Worm (Caenorhabditis elegans): ENCODE measurements around the gene tag-278.

The tag-278 gene

DNA sequence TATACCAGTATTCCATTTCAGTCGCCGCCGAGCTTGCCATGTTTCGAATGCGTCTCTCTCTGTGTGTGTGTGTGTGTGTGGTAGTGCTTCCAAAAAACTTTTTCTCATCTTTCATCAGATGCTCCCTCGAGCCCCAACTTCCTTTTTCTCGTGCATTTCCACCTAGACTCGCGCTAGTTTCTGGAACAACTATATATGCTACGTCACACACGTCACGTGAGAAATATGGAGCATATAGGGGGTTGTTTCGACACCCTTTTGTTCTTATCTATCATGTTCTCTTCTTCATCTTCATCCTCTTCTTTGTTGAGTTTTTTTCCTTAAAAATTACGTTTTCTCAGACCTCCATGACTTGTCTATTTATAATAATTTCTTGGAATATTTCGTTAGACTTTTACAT lies 16.3 kb upstream of the tag-278 start:
- TF ChIP-seq unc-62 (GFP tag; optimal IDR thresholded peaks at IDR 0.05 in 1 of 2) = peak in 1 of 2 experiments; percentile 94
- no peak for TF ChIP-seq unc-62 (tag; optimal IDR thresholded peaks at IDR 0.05)
- no peak for TF ChIP-seq hif-1 (tag; optimal IDR thresholded peaks at IDR 0.05)
- TF ChIP-seq hlh-30 (tag; optimal IDR thresholded peaks at IDR 0.05; ENCODE audit: insufficient read depth) = peak; percentile 68
- TF ChIP-seq lsy-2 (tag; optimal IDR thresholded peaks at IDR 0.05) = peak in 1 of 2 experiments; percentile 15
- 0 out of 2 replicates have a peak, but pooled peaks have one; percentile 20 for TF ChIP-seq ceh-20 (GFP tag; IDR thresholded peaks at IDR 0.05)
- no peak for TF ChIP-seq mdl-1 (tag; optimal IDR thresholded peaks at IDR 0.05)

DNA sequence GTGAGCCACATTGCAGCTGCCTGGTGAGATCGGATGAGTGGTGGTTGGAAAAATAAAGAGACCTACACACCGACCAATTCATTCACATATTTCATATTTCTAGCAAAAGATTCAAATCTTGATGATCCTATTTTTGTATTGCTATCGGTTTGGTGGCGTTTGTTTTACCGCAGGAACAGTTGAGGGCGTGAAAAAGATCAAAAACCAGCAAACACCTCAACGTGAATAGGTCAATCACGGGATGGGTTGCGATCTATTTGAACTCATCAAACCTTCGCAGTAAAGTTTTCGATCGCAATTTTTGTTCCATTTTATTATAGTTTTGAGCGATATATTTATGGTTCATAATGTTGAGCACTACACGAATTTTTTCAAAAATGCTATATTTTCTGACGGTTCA lies 12.9 kb upstream of the tag-278 start:
- TF ChIP-seq daf-12 (tag; optimal IDR thresholded peaks at IDR 0.05) = no peak
- TF ChIP-seq aha-1 (tag) = peak; percentile 95

DNA sequence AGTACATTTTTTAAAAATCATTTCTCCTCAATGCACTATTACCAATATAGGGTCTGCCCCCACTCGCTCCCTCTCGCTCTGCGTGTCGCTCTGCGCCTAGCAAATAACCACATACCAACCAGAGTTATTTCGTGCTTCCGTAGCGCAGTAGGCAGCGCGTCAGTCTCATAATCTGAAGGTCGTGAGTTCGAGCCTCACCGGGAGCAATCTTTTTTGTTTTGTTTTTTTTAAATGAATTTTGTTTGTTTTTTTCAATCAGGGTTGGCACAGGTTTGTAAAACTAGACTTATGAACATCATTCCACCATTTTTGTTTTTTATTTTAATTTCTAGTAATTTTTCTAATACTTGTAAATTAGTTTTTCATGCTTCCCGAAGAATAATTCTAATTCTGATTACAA lies 8.6 kb upstream of the tag-278 start:
- TF ChIP-seq zip-11 (GFP tag; IDR thresholded peaks at IDR 0.05) (no peak), mxl-3 (GFP tag; optimal IDR thresholded peaks at IDR 0.05) (peak; percentile 41), snpc-1.2 (GFP tag; IDR thresholded peaks at IDR 0.05) (peak; percentile 94), lin-1 (GFP tag; IDR thresholded peaks at IDR 0.05) (peak; percentile 87), nhr-42 (GFP tag; IDR thresholded peaks at IDR 0.05) (peak; percentile 78; the same call in 1 of the 2 replicates), sdz-12 (GFP tag; optimal IDR thresholded peaks at IDR 0.05) (no peak), F44E2.7 (GFP tag; IDR thresholded peaks at IDR 0.05) (peak; percentile 83; the same call in 1 of the 2 replicates), aha-1 (tag) (peak; percentile 68), jun-1 (tag; optimal IDR thresholded peaks at IDR 0.05) (no peak), mdl-1 (tag; optimal IDR thresholded peaks at IDR 0.05) (peak in 1 of 2 experiments; percentile 20), Y75B8A.6 (GFP tag; IDR thresholded peaks at IDR 0.05) (peak; percentile 95; the same call in 1 of the 2 replicates), zip-2 (tag; optimal IDR thresholded peaks at IDR 0.05) (peak; percentile 23), dve-1 (tag; optimal IDR thresholded peaks at IDR 0.05; ENCODE audit: insufficient read depth) (peak; percentile 65), duxl-1 (tag; optimal IDR thresholded peaks at IDR 0.05; ENCODE audit: poor library complexity) (peak; percentile 81), mes-2 (tag; optimal IDR thresholded peaks at IDR 0.05; ENCODE audit: poor library complexity, severe bottlenecking) (peak; percentile 85), lir-3 (tag; optimal IDR thresholded peaks at IDR 0.05) (peak; percentile 43), Y105C5A.15 (GFP tag; IDR thresholded peaks at IDR 0.05) (peak; percentile 84), nhr-41 (GFP tag; IDR thresholded peaks at IDR 0.05) (peak; percentile 85), nhr-10 (tag; optimal IDR thresholded peaks at IDR 0.05) (no peak), vab-7 (GFP tag; IDR thresholded peaks at IDR 0.05) (peak; percentile 97), set-16 (GFP tag; IDR thresholded peaks at IDR 0.05) (peak; percentile 42), daf-8 (GFP tag; IDR thresholded peaks at IDR 0.05) (0 out of 2 replicates have a peak, but pooled peaks have one; percentile 68), lin-38 (GFP tag; IDR thresholded peaks at IDR 0.05) (peak; percentile 81), lin-39 (tag; optimal IDR thresholded peaks at IDR 0.05) (no peak), nhr-11 (tag; optimal IDR thresholded peaks at IDR 0.05) (peak; percentile 19), dpl-1 (GFP tag; optimal IDR thresholded peaks at IDR 0.05) (no peak), mep-1 (tag; optimal IDR thresholded peaks at IDR 0.05) (peak; percentile 79), nhr-111 (GFP tag; optimal IDR thresholded peaks at IDR 0.05) (peak; percentile 73), fos-1 (tag; optimal IDR thresholded peaks at IDR 0.05) (no peak), hlh-30 (tag; optimal IDR thresholded peaks at IDR 0.05; ENCODE audit: insufficient read depth) (peak; percentile 66), hif-1 (tag; optimal IDR thresholded peaks at IDR 0.05) (peak in 1 of 2 experiments; percentile 62), ZK337.2 (GFP tag; IDR thresholded peaks at IDR 0.05) (peak; percentile 62; the same call in 1 of the 2 replicates), Y5F2A.4 (GFP tag; optimal IDR thresholded peaks at IDR 0.05) (peak; percentile 67), ztf-7 (tag; optimal IDR thresholded peaks at IDR 0.05) (peak; percentile 59), Y48G9A.11 (GFP tag; IDR thresholded peaks at IDR 0.05) (peak; percentile 64; the same call in 1 of the 2 replicates), egl-27 (tag; optimal IDR thresholded peaks at IDR 0.05) (no peak), daf-19 (GFP tag; conservative IDR thresholded peaks at IDR 0.05) (0 out of 2 replicates have a peak, but pooled peaks have one; percentile 62), nhr-76 (tag; optimal IDR thresholded peaks at IDR 0.05) (no peak), nhr-25 (tag; optimal IDR thresholded peaks at IDR 0.05; ENCODE audit: borderline replicate concordance, insufficient read depth) (no peak), unc-130 (GFP tag; optimal IDR thresholded peaks at IDR 0.05) (peak; percentile 71), ztf-11 (tag; optimal IDR thresholded peaks at IDR 0.05) (no peak)
